Fruit fly (Drosophila melanogaster) whole organism, embryonic: ENCODE data around the gene Ugt37A3.

Source experiments
- Atf3 ChIP-seq: fragments of 200-800 bp; sonication (Bioruptor generic); optimal IDR thresholded peaks from 3 replicates; lab custom pipeline; 2016; ENCODE audit warnings: missing biosample characterization, missing genetic modification characterization
- CG10979 ChIP-seq: fragments of 200-800 bp; sonication (Bioruptor generic); optimal IDR thresholded peaks from 2 replicates; lab custom pipeline; 2018; ENCODE audit warnings: missing biosample characterization, mild to moderate bottlenecking, missing genetic modification characterization, moderate library complexity
- CG12299 ChIP-seq: fragments of 200-800 bp; sonication (Bioruptor generic); optimal IDR thresholded peaks from 2 replicates; lab custom pipeline; 2018; ENCODE audit warnings: missing biosample characterization, mild to moderate bottlenecking, missing genetic modification characterization
- CG1233 ChIP-seq: fragments of 200-800 bp; sonication (Bioruptor generic); optimal IDR thresholded peaks from 4 replicates; lab custom pipeline; 2018; ENCODE audit warnings: missing biosample characterization, mild to moderate bottlenecking, missing genetic modification characterization
- CG12769 ChIP-seq: fragments of 200-800 bp; sonication (Bioruptor generic); optimal IDR thresholded peaks from 2 replicates; lab custom pipeline; 2019; ENCODE audit warnings: missing biosample characterization, mild to moderate bottlenecking, missing genetic modification characterization, moderate library complexity
- CG14050 ChIP-seq: fragments of 200-800 bp; sonication (Bioruptor generic); IDR thresholded peaks from 3 replicates; pipeline ENCODE4 v1.3.6; 2022; ENCODE audit warnings: missing biosample characterization, missing genetic modification characterization
- CG17359 ChIP-seq: fragments of 200-800 bp; sonication (Bioruptor generic); optimal IDR thresholded peaks from 3 replicates; lab custom pipeline; 2018; ENCODE audit warnings: missing biosample characterization, mild to moderate bottlenecking, missing genetic modification characterization, moderate library complexity
- CG17361 ChIP-seq: fragments of 200-800 bp; sonication (Bioruptor generic); IDR thresholded peaks from 3 replicates; pipeline ENCODE4 v1.3.6; 2022; ENCODE audit warnings: missing biosample characterization, missing genetic modification characterization
- CG17612 ChIP-seq: fragments of 200-800 bp; sonication (Bioruptor generic); IDR thresholded peaks from 2 replicates; pipeline ENCODE4 v1.3.6; 2022; ENCODE audit warnings: missing biosample characterization, missing genetic modification characterization
- CG18599 ChIP-seq: fragments of 200-800 bp; sonication (Bioruptor generic); optimal IDR thresholded peaks from 3 replicates; lab custom pipeline; 2017; ENCODE audit warnings: missing biosample characterization, missing genetic modification characterization, mild to moderate bottlenecking, moderate library complexity, missing genetic modification reagents
- CG18764 ChIP-seq: fragments of 200-800 bp; sonication (Bioruptor generic); optimal IDR thresholded peaks from 3 replicates; lab custom pipeline; 2016; ENCODE audit warnings: missing biosample characterization, missing genetic modification characterization
- CG4328 ChIP-seq: fragments of 200-800 bp; sonication (Bioruptor generic); optimal IDR thresholded peaks from 3 replicates; lab custom pipeline; 2017; ENCODE audit warnings: missing biosample characterization, missing genetic modification reagents, missing genetic modification characterization
- CG4404 ChIP-seq: fragments of 200-800 bp; sonication (Bioruptor generic); IDR thresholded peaks from 2 replicates; pipeline ENCODE4 v1.3.6; 2022; ENCODE audit warnings: missing biosample characterization, missing genetic modification characterization
- CG6765 ChIP-seq: fragments of 200-800 bp; sonication (Bioruptor generic); optimal IDR thresholded peaks from 3 replicates; lab custom pipeline; 2017; ENCODE audit warnings: missing biosample characterization, mild to moderate bottlenecking, missing genetic modification characterization
- CG7839 ChIP-seq: fragments of 200-800 bp; sonication (Bioruptor generic); optimal IDR thresholded peaks from 3 replicates; lab custom pipeline; 2018; ENCODE audit warnings: missing biosample characterization, mild to moderate bottlenecking, missing genetic modification characterization, moderate library complexity
- CG8290 ChIP-seq, 3 experiments: fragments of 200-800 bp; sonication (Bioruptor generic); optimal IDR thresholded peaks; 2 replicates each; lab custom pipeline; 2016 to 2019; ENCODE audit warnings: missing biosample characterization in 3 of 3, missing genetic modification characterization in 3 of 3, mild to moderate bottlenecking in 2 of 3, moderate library complexity in 1 of 3
- CG8944 ChIP-seq: fragments of 200-800 bp; sonication (Bioruptor generic); optimal IDR thresholded peaks from 3 replicates; lab custom pipeline; 2016; ENCODE audit warnings: missing biosample characterization, missing genetic modification characterization
- Deaf1 ChIP-seq: fragments of 200-800 bp; optimal IDR thresholded peaks from 3 replicates; lab custom pipeline; 2019; ENCODE audit warnings: missing biosample characterization, mild to moderate bottlenecking, missing genetic modification characterization, moderate library complexity
- Fer1 ChIP-seq: fragments of 200-800 bp; sonication (Bioruptor generic); optimal IDR thresholded peaks from 2 replicates; lab custom pipeline; 2017; ENCODE audit warnings: missing biosample characterization, mild to moderate bottlenecking, missing genetic modification characterization
- HHEX ChIP-seq: fragments of 200-800 bp; sonication (Bioruptor generic); optimal IDR thresholded peaks from 3 replicates; lab custom pipeline; 2017; ENCODE audit warnings: missing biosample characterization, mild to moderate bottlenecking, missing genetic modification characterization, missing genetic modification reagents
- HLH3B ChIP-seq: fragments of 200-800 bp; sonication (Bioruptor generic); IDR thresholded peaks from 2 replicates; pipeline ENCODE4 v1.3.6; 2022; ENCODE audit warnings: missing biosample characterization, missing genetic modification characterization
- Hmr ChIP-seq: fragments of 200-800 bp; sonication (Bioruptor generic); optimal IDR thresholded peaks from 3 replicates; lab custom pipeline; 2017; ENCODE audit warnings: mild to moderate bottlenecking, missing biosample characterization, missing genetic modification reagents, missing genetic modification characterization
- Kr ChIP-seq: fragments of 200-800 bp; sonication (Bioruptor generic); optimal IDR thresholded peaks from 2 replicates; lab custom pipeline; 2017; ENCODE audit warnings: missing biosample characterization, mild to moderate bottlenecking, missing genetic modification characterization
- Med ChIP-seq: fragments of 200-800 bp; sonication (Bioruptor generic); peaks from one replicate; lab custom pipeline; 2016; ENCODE audit warnings: missing biosample characterization, missing genetic modification characterization, mild to moderate bottlenecking, inconsistent platforms, moderate library complexity
- Myb ChIP-seq: fragments of 200-800 bp; sonication (Bioruptor generic); optimal IDR thresholded peaks from 2 replicates; lab custom pipeline; 2016; ENCODE audit warnings: missing biosample characterization, missing genetic modification characterization
- NC2α ChIP-seq: fragments of 200-800 bp; sonication (Bioruptor generic); optimal IDR thresholded peaks from 2 replicates; lab custom pipeline; 2016; ENCODE audit warnings: missing biosample characterization, missing genetic modification characterization
- PHDP ChIP-seq: fragments of 200-800 bp; sonication (Bioruptor generic); optimal IDR thresholded peaks from 3 replicates; lab custom pipeline; 2018; ENCODE audit warnings: missing biosample characterization, mild to moderate bottlenecking, missing genetic modification characterization, moderate library complexity
- Ravus ChIP-seq: fragments of 200-800 bp; sonication (Bioruptor generic); IDR thresholded peaks from 2 replicates; pipeline ENCODE4 v1.3.6; 2022; ENCODE audit warnings: missing biosample characterization, missing genetic modification characterization
- Xbp1 ChIP-seq: fragments of 200-800 bp; sonication (Bioruptor generic); optimal IDR thresholded peaks from 3 replicates; lab custom pipeline; 2016; ENCODE audit warnings: missing biosample characterization, mild to moderate bottlenecking, missing genetic modification characterization
- cad ChIP-seq: fragments of >200 bp; optimal IDR thresholded peaks from 2 replicates; lab custom pipeline; 2017; ENCODE audit warnings: missing biosample characterization, missing genetic modification characterization
- ci ChIP-seq: fragments of 200-800 bp; sonication (Bioruptor generic); IDR thresholded peaks from 3 replicates; pipeline ENCODE4 v1.3.6; 2022; ENCODE audit warnings: missing biosample characterization, missing genetic modification characterization
- croc ChIP-seq: fragments of 200-800 bp; sonication (Bioruptor generic); conservative IDR thresholded peaks from 3 replicates; pipeline ENCODE4 v1.3.6; 2022; ENCODE audit warnings: missing biosample characterization, missing genetic modification characterization
- cwo ChIP-seq: fragments of 200-800 bp; sonication (Bioruptor generic); optimal IDR thresholded peaks from 3 replicates; lab custom pipeline; 2017; ENCODE audit warnings: missing biosample characterization, missing genetic modification characterization, mild to moderate bottlenecking, moderate library complexity, missing genetic modification reagents
- dm ChIP-seq: fragments of 200-800 bp; sonication (Bioruptor generic); optimal IDR thresholded peaks from 3 replicates; lab custom pipeline; 2016; ENCODE audit warnings: missing biosample characterization, missing genetic modification characterization
- ewg ChIP-seq: fragments of 200-800 bp; sonication (Bioruptor generic); optimal IDR thresholded peaks from 3 replicates; lab custom pipeline; 2017; ENCODE audit warnings: mild to moderate bottlenecking, missing biosample characterization, missing genetic modification reagents, missing genetic modification characterization
- fd96Cb ChIP-seq: fragments of 200-800 bp; sonication (Bioruptor generic); optimal IDR thresholded peaks from 2 replicates; lab custom pipeline; 2018; ENCODE audit warnings: missing biosample characterization, mild to moderate bottlenecking, missing genetic modification characterization, moderate library complexity
- gcm2 ChIP-seq: fragments of 200-800 bp; sonication (Bioruptor generic); optimal IDR thresholded peaks from 2 replicates; lab custom pipeline; 2016; ENCODE audit warnings: missing biosample characterization, missing genetic modification characterization
- gem ChIP-seq: fragments of 200-800 bp; sonication (Bioruptor generic); optimal IDR thresholded peaks from 2 replicates; lab custom pipeline; 2019; ENCODE audit warnings: missing biosample characterization, mild to moderate bottlenecking, missing genetic modification characterization, moderate library complexity
- gfzf ChIP-seq: fragments of 200-800 bp; sonication (Bioruptor generic); optimal IDR thresholded peaks from 2 replicates; lab custom pipeline; 2016; ENCODE audit warnings: missing biosample characterization, mild to moderate bottlenecking, missing genetic modification characterization, moderate library complexity
- kah ChIP-seq: fragments of 200-800 bp; sonication (Bioruptor generic); optimal IDR thresholded peaks from 2 replicates; lab custom pipeline; 2018; ENCODE audit warnings: missing biosample characterization, mild to moderate bottlenecking, missing genetic modification characterization
- nerfin-1 ChIP-seq: fragments of 200-800 bp; sonication (Bioruptor generic); optimal IDR thresholded peaks from 3 replicates; lab custom pipeline; 2019; ENCODE audit warnings: missing biosample characterization, mild to moderate bottlenecking, missing genetic modification characterization, moderate library complexity
- prd ChIP-seq, 3 experiments: fragments of >200 bp in 2 of 3; fragments of 200-800 bp in 1 of 3; sonication (Bioruptor generic) in 1 of 3; optimal IDR thresholded peaks in 2 of 3; IDR thresholded peaks in 1 of 3; 2 replicates in 2 of 3; 3 replicates in 1 of 3; pipeline versions ENCODE4 v1.3.6 to Lab custom; 2017 to 2022; ENCODE audit warnings: missing biosample characterization in 1 of 3, missing genetic modification characterization in 1 of 3
- sd ChIP-seq: fragments of 200-800 bp; sonication (Bioruptor generic); optimal IDR thresholded peaks from 3 replicates; lab custom pipeline; 2018; ENCODE audit warnings: missing biosample characterization, mild to moderate bottlenecking, missing genetic modification characterization, moderate library complexity
- sens ChIP-seq: fragments of 200-800 bp; sonication (Bioruptor generic); peaks from one replicate; lab custom pipeline; 2016; ENCODE audit warnings: missing biosample characterization, missing genetic modification characterization
- sim ChIP-seq: fragments of 200-800 bp; sonication (Bioruptor generic); IDR thresholded peaks from 2 replicates; pipeline ENCODE4 v1.3.6; 2022; ENCODE audit warnings: missing biosample characterization, missing genetic modification characterization
- so ChIP-seq: fragments of 200-800 bp; sonication (Bioruptor generic); IDR thresholded peaks from 3 replicates; pipeline ENCODE4 v1.3.6; 2022; ENCODE audit warnings: missing biosample characterization, missing genetic modification characterization
- tup ChIP-seq: fragments of 200-800 bp; sonication (Bioruptor generic); optimal IDR thresholded peaks from 2 replicates; lab custom pipeline; 2016; ENCODE audit warnings: missing biosample characterization, mild to moderate bottlenecking, missing genetic modification characterization, moderate library complexity
- zfh2 ChIP-seq: fragments of 200-800 bp; sonication (Bioruptor generic); optimal IDR thresholded peaks from 2 replicates; lab custom pipeline; 2016; ENCODE audit warnings: missing biosample characterization, missing genetic modification characterization

Gene Ugt37A3

dm6 chr3R:12727944-12728649 is 15.4 kb downstream of the Ugt37A3 start (continued):
- TF ChIP-seq gcm2 (GFP tag; lab: Kevin White, UChicago), result no peak
- TF ChIP-seq Deaf1 (tag; lab: Kevin White, UChicago), result peak; percentile 71
- TF ChIP-seq CG17612 (GFP tag; lab: Robert Waterston, UW), result no peak
- TF ChIP-seq nerfin-1, result no peak
- TF ChIP-seq CG1233 (GFP tag; lab: Kevin White, UChicago), result peak; percentile 1
- TF ChIP-seq CG12769 (tag; lab: Kevin White, UChicago), result peak; percentile 57
- TF ChIP-seq CG12299, result no peak
- peak; percentile 21; the same call in 1 of the 2 replicates for TF ChIP-seq CG4404
- TF ChIP-seq sd (tag; lab: Kevin White, UChicago), result peak; percentile 8
- TF ChIP-seq sim (GFP tag; lab: Robert Waterston, UW), result no peak
- peak; percentile 6 for TF ChIP-seq ewg (GFP tag; lab: Kevin White, UChicago)
- TF ChIP-seq NC2α (GFP tag; lab: Kevin White, UChicago), result no peak
- no peak for TF ChIP-seq gfzf (GFP tag; lab: Kevin White, UChicago)
- TF ChIP-seq kah, result no peak
- no peak for TF ChIP-seq HHEX (GFP tag; lab: Kevin White, UChicago)
- TF ChIP-seq sens (GFP tag; lab: Kevin White, UChicago), result peak; percentile 77
- peak; percentile 1 for TF ChIP-seq Myb (GFP tag; lab: Kevin White, UChicago)
- TF ChIP-seq cwo, result peak; percentile 38
- peak; percentile 21 for TF ChIP-seq PHDP (tag; lab: Kevin White, UChicago)
- no peak for TF ChIP-seq Atf3 (GFP tag; lab: Kevin White, UChicago)
- no peak for TF ChIP-seq Kr (GFP tag; lab: Kevin White, UChicago)
- no peak for TF ChIP-seq CG4328 (GFP tag; lab: Kevin White, UChicago)
- peak; percentile 29; the same call in 1 of the 2 replicates for TF ChIP-seq HLH3B (GFP tag; lab: Robert Waterston, UW)
- TF ChIP-seq Xbp1 (GFP tag; lab: Kevin White, UChicago), result peak; percentile 25
- TF ChIP-seq CG18764 (GFP tag; lab: Kevin White, UChicago), result no peak
- no peak for TF ChIP-seq CG8290 (GFP tag; optimal IDR thresholded peaks at IDR 0.05; lab: Kevin White, UChicago)
- peak in 1 of 2 experiments; percentile 75 for TF ChIP-seq CG8290 (tag; optimal IDR thresholded peaks at IDR 0.05; lab: Kevin White, UChicago)
- TF ChIP-seq ci, result peak; percentile 61; the same call in 2 of the 3 replicates
- TF ChIP-seq cad, result no peak
- peak; percentile 10 for TF ChIP-seq fd96Cb
- TF ChIP-seq prd (optimal IDR thresholded peaks at IDR 0.05; lab: Kevin White, UChicago), result no peak
- TF ChIP-seq prd (GFP tag; IDR thresholded peaks at IDR 0.05; lab: Robert Waterston, UW), result peak; percentile 39; the same call in 2 of the 3 replicates
- TF ChIP-seq Fer1 (GFP tag; lab: Kevin White, UChicago), result peak; percentile 47
- no peak for TF ChIP-seq Ravus (GFP tag; lab: Robert Waterston, UW)
- TF ChIP-seq CG14050, result peak; percentile 36; the same call in 2 of the 3 replicates
- no peak for TF ChIP-seq dm (GFP tag; lab: Kevin White, UChicago)
- peak; percentile 62 for TF ChIP-seq Hmr (GFP tag; lab: Kevin White, UChicago)
- peak; percentile 60 for TF ChIP-seq CG18599 (GFP tag; lab: Kevin White, UChicago)
- TF ChIP-seq so (GFP tag; lab: Robert Waterston, UW), result no peak
- TF ChIP-seq Med (GFP tag; lab: Kevin White, UChicago), result peak; percentile 71
- peak; percentile 47 for TF ChIP-seq CG7839
- TF ChIP-seq zfh2 (GFP tag; lab: Kevin White, UChicago), result no peak
- peak; percentile 2 for TF ChIP-seq CG6765
- 0 out of 3 replicates have a peak, but pooled peaks have one; percentile 28 for TF ChIP-seq CG17361 (GFP tag; lab: Robert Waterston, UW)
- TF ChIP-seq tup (GFP tag; lab: Kevin White, UChicago), result no peak
- peak; percentile 4 for TF ChIP-seq CG17359
- no peak for TF ChIP-seq CG8944 (GFP tag; lab: Kevin White, UChicago)
- no peak for TF ChIP-seq croc (GFP tag; lab: Robert Waterston, UW)
- peak; percentile 39 for TF ChIP-seq gem
- TF ChIP-seq CG10979, result no peak
